Fruit fly (Drosophila melanogaster) whole organism, embryonic: ENCODE data around the gene qless.

Experiments
- CG14667 ChIP-seq: fragments of 200-800 bp; sonication (Bioruptor generic); IDR thresholded peaks from 2 replicates; pipeline ENCODE4 v1.3.6; 2022; ENCODE audit warnings: missing biosample characterization, missing genetic modification characterization
- HLH54F ChIP-seq: fragments of 200-800 bp; sonication (Bioruptor generic); optimal IDR thresholded peaks from 3 replicates; lab custom pipeline; 2016; ENCODE audit warnings: missing biosample characterization, missing genetic modification characterization

dm6 chr3R:31243079-31243668, 9.2 kb downstream of the qless start:
- TF ChIP-seq CG14667 (no peak), HLH54F (no peak)
